Fruit fly (Drosophila melanogaster) whole organism, embryonic: ENCODE data around the gene mio.

Experiments used
- CG1233 ChIP-seq: fragments of 200-800 bp; sonication (Bioruptor generic); optimal IDR thresholded peaks from 4 replicates; lab custom pipeline; 2018; ENCODE audit warnings: missing biosample characterization, mild to moderate bottlenecking, missing genetic modification characterization
- CG12744 ChIP-seq: fragments of 200-800 bp; sonication (Bioruptor generic); optimal IDR thresholded peaks from 2 replicates; lab custom pipeline; 2016; ENCODE audit warnings: missing biosample characterization, missing genetic modification characterization
- CG14860 ChIP-seq: fragments of 200-800 bp; sonication (Bioruptor generic); IDR thresholded peaks from 3 replicates; pipeline ENCODE4 v1.3.6; 2022; ENCODE audit warnings: missing biosample characterization, missing genetic modification characterization; ENCODE audit not compliant: partially characterized antibody
- CG15073 ChIP-seq: fragments of 200-800 bp; sonication (Bioruptor generic); optimal IDR thresholded peaks from 2 replicates; lab custom pipeline; 2016; ENCODE audit warnings: missing biosample characterization, missing genetic modification characterization
- CG18619 ChIP-seq: fragments of 200-800 bp; sonication (Bioruptor generic); optimal IDR thresholded peaks from 3 replicates; lab custom pipeline; 2017; ENCODE audit warnings: missing biosample characterization, mild to moderate bottlenecking, missing genetic modification characterization
- CG30403 ChIP-seq: fragments of 200-800 bp; sonication (Bioruptor generic); optimal IDR thresholded peaks from 3 replicates; lab custom pipeline; 2016; ENCODE audit warnings: missing biosample characterization, missing genetic modification characterization
- CG31224 ChIP-seq: fragments of 200-800 bp; sonication (Bioruptor generic); IDR thresholded peaks from 2 replicates; pipeline ENCODE4 v1.3.6; 2022; ENCODE audit warnings: missing biosample characterization, missing genetic modification characterization
- CG6689 ChIP-seq: fragments of 200-800 bp; sonication (Bioruptor generic); IDR thresholded peaks from 2 replicates; pipeline ENCODE4 v1.3.6; 2022; ENCODE audit warnings: missing biosample characterization, missing genetic modification characterization
- CG9876 ChIP-seq: fragments of 200-800 bp; sonication (Bioruptor generic); optimal IDR thresholded peaks from 2 replicates; lab custom pipeline; 2016; ENCODE audit warnings: missing biosample characterization, missing genetic modification characterization
- CkIIα-i1 ChIP-seq: fragments of 200-800 bp; sonication (Bioruptor generic); IDR thresholded peaks from 2 replicates; pipeline ENCODE4 v1.3.6; 2022; ENCODE audit warnings: missing biosample characterization, missing genetic modification characterization
- Tbp ChIP-seq: fragments of >200 bp; optimal IDR thresholded peaks from 2 replicates; lab custom pipeline; 2018; ENCODE audit warnings: missing biosample characterization, missing genetic modification characterization
- pnt ChIP-seq: fragments of 200-800 bp; sonication (Bioruptor generic); optimal IDR thresholded peaks from 3 replicates; lab custom pipeline; 2016; ENCODE audit warnings: missing biosample characterization, missing genetic modification characterization
- pum ChIP-seq: fragments of 200-800 bp; sonication (Bioruptor generic); optimal IDR thresholded peaks from 2 replicates; lab custom pipeline; 2016; ENCODE audit warnings: missing biosample characterization, missing genetic modification characterization
- repo ChIP-seq: fragments of 200-800 bp; sonication (Bioruptor generic); optimal IDR thresholded peaks from 2 replicates; lab custom pipeline; 2016; ENCODE audit warnings: missing biosample characterization, missing genetic modification characterization

DNA sequence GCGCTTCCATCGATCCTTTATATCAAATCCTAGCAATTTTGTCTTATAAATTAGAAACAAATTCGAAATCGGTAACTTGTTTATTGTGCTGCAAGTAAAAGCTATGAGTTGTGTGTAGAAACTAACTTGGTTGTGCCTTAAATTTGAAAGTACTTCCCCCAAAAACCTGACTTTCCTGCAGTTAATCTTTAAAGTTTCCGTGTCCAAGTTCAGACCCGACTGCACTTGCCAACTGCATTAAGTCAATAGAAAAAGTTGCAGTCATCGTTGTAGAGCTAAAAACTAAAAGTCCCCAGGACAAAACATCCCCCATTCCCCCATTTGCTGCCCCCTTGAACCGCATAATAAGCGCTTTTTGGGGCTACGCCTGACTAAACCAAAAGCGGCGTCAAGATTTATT is 23.4 kb downstream of the mio start, which contains the start of gene Tengl1:
- TF ChIP-seq CG1233 (GFP tag; lab: Kevin White, UChicago) = no peak
- no peak for TF ChIP-seq Tbp (GFP tag; lab: Kevin White, UChicago)
- TF ChIP-seq pnt (GFP tag; lab: Kevin White, UChicago) = no peak
- no peak for TF ChIP-seq CG9876 (GFP tag; lab: Kevin White, UChicago)
- no peak for TF ChIP-seq CG12744 (GFP tag; lab: Kevin White, UChicago)
- TF ChIP-seq CG31224 (GFP tag; lab: Robert Waterston, UW) = no peak
- TF ChIP-seq CG14860 (GFP tag; lab: Robert Waterston, UW) = no peak
- TF ChIP-seq CG6689 (GFP tag; lab: Robert Waterston, UW) = no peak
- no peak for TF ChIP-seq CG15073 (GFP tag; lab: Kevin White, UChicago)
- no peak for TF ChIP-seq CG18619 (GFP tag; lab: Kevin White, UChicago)
- no peak for TF ChIP-seq pum (GFP tag; lab: Kevin White, UChicago)
- no peak for TF ChIP-seq repo (GFP tag; lab: Kevin White, UChicago)
- TF ChIP-seq CG30403 = no peak
- TF ChIP-seq CkIIα-i1 (GFP tag; lab: Robert Waterston, UW) = no peak
